Worm (Caenorhabditis elegans) whole organism, L1 larva: ENCODE measurements around the gene C05B5.8.

Source experiments
- blmp-1 ChIP-seq: fragments of 150-350 bp; optimal IDR thresholded peaks from 2 replicates; lab custom pipeline; 2014; ENCODE audit warnings: missing biosample characterization, missing genetic modification characterization
- ceh-63 ChIP-seq: fragments of 200-800 bp; sonication (Bioruptor generic); optimal IDR thresholded peaks from 2 replicates; lab custom pipeline; 2018; ENCODE audit warnings: mild to moderate bottlenecking, missing genetic modification characterization, missing compliant biosample characterization
- ceh-82 ChIP-seq, 3 experiments: fragments of 150-350 bp in 1 of 3; sonication (generic microtip) in 2 of 3; optimal IDR thresholded peaks; 2 replicates each; lab custom pipeline; 2014 to 2017; ENCODE audit warnings: missing biosample characterization in 3 of 3, missing genetic modification characterization in 3 of 3
- ceh-90 ChIP-seq: sonication (generic microtip); optimal IDR thresholded peaks from 2 replicates; lab custom pipeline; 2016; ENCODE audit warnings: missing genetic modification characterization, missing compliant biosample characterization
- egl-27 ChIP-seq, 2 experiments: fragments of 150-350 bp in 1 of 2; sonication (generic microtip); optimal IDR thresholded peaks; 3 replicates each; lab custom pipeline; 2017 to 2018; ENCODE audit warnings: missing biosample characterization in 2 of 2, missing genetic modification characterization in 2 of 2, missing genetic modification reagents in 2 of 2
- elt-3 ChIP-seq, 6 experiments: fragments of 150-350 bp in 1 of 6; sonication (generic microtip); optimal IDR thresholded peaks; 2 replicates each; lab custom pipeline; 2017 to 2018; ENCODE audit warnings: missing biosample characterization in 6 of 6, missing genetic modification characterization in 6 of 6, inconsistent platforms in 1 of 6
- lin-39 ChIP-seq: fragments of 150-350 bp; optimal IDR thresholded peaks from 2 replicates; lab custom pipeline; 2014; ENCODE audit warnings: missing biosample characterization, missing genetic modification reagents, missing genetic modification characterization
- lir-3 ChIP-seq: sonication (generic microtip); optimal IDR thresholded peaks from 2 replicates; lab custom pipeline; 2016; ENCODE audit warnings: mild to moderate bottlenecking, missing genetic modification characterization, moderate library complexity, missing compliant biosample characterization; ENCODE audit not compliant: poor library complexity
- mep-1 ChIP-seq: fragments of 150-350 bp; optimal IDR thresholded peaks from 2 replicates; lab custom pipeline; 2014; ENCODE audit warnings: missing biosample characterization, missing genetic modification characterization
- nhr-76 ChIP-seq: sonication (generic microtip); optimal IDR thresholded peaks from 2 replicates; lab custom pipeline; 2017; ENCODE audit warnings: missing biosample characterization, missing genetic modification characterization
- nhr-85 ChIP-seq: sonication (generic microtip); peaks from one replicate; lab custom pipeline; 2016; ENCODE audit warnings: missing genetic modification characterization, inconsistent platforms, missing compliant biosample characterization
- nhr-90 ChIP-seq: sonication (generic microtip); optimal IDR thresholded peaks from 2 replicates; lab custom pipeline; 2016; ENCODE audit warnings: mild to moderate bottlenecking, missing genetic modification characterization, missing compliant biosample characterization; ENCODE audit not compliant: poor library complexity
- pag-3 ChIP-seq: sonication (generic microtip); optimal IDR thresholded peaks from 2 replicates; lab custom pipeline; 2017; ENCODE audit warnings: missing genetic modification characterization, mild to moderate bottlenecking, missing compliant biosample characterization, antibody characterized with exemption, borderline replicate concordance; ENCODE audit not compliant: insufficient read depth
- zag-1 ChIP-seq: fragments of 150-350 bp; optimal IDR thresholded peaks from 2 replicates; lab custom pipeline; 2014; ENCODE audit warnings: missing biosample characterization, missing genetic modification characterization

ce11 chrIII:9986827-9987429, 19.7 kb downstream of the C05B5.8 start, which contains the start of gene C05B5.12:
- TF ChIP-seq nhr-90 (tag; lab: Kevin White, UChicago): no peak
- TF ChIP-seq elt-3 (tag; optimal IDR thresholded peaks at IDR 0.05; lab: Kevin White, UChicago): no peak
- TF ChIP-seq ceh-82 (tag; optimal IDR thresholded peaks at IDR 0.05; lab: Kevin White, UChicago): no peak
- no peak for TF ChIP-seq nhr-85 (tag; lab: Kevin White, UChicago)
- TF ChIP-seq nhr-76: no peak
- no peak for TF ChIP-seq blmp-1 (tag; lab: Kevin White, UChicago)
- no peak for TF ChIP-seq zag-1 (tag; lab: Kevin White, UChicago)
- no peak for TF ChIP-seq ceh-63 (GFP tag; lab: Kevin White, UChicago)
- TF ChIP-seq ceh-90: no peak
- TF ChIP-seq lir-3: no peak
- no peak for TF ChIP-seq lin-39 (tag; lab: Kevin White, UChicago)
- TF ChIP-seq pag-3 (tag; lab: Kevin White, UChicago): no peak
- TF ChIP-seq mep-1 (tag; lab: Kevin White, UChicago): no peak
- no peak for TF ChIP-seq egl-27 (tag; optimal IDR thresholded peaks at IDR 0.05; lab: Kevin White, UChicago)
